Worm (Caenorhabditis elegans) whole organism, early embryonic: Measurements from ENCODE around the gene csq-1.

Experiments used
- B0310.2 ChIP-seq: sonication (generic microtip); optimal IDR thresholded peaks from 2 replicates; lab custom pipeline; 2016; ENCODE audit warnings: mild to moderate bottlenecking, missing genetic modification characterization, missing compliant biosample characterization
- F13C5.2 ChIP-seq: sonication (generic microtip); optimal IDR thresholded peaks from 2 replicates; lab custom pipeline; 2017; ENCODE audit warnings: mild to moderate bottlenecking, missing genetic modification characterization, inconsistent platforms, missing compliant biosample characterization
- aly-1 ChIP-seq: sonication (generic microtip); optimal IDR thresholded peaks from 2 replicates; lab custom pipeline; 2016; ENCODE audit warnings: missing genetic modification characterization, missing compliant biosample characterization
- ama-1 ChIP-seq: fragments of 150-350 bp; optimal IDR thresholded peaks from 2 replicates; lab custom pipeline; 2014
- ceh-13 ChIP-seq: fragments of 200-800 bp; sonication (Bioruptor generic); optimal IDR thresholded peaks from 2 replicates; lab custom pipeline; 2018; ENCODE audit warnings: mild to moderate bottlenecking, missing genetic modification characterization, missing compliant biosample characterization
- ceh-36 ChIP-seq: sonication (generic microtip); optimal IDR thresholded peaks from 2 replicates; lab custom pipeline; 2016; ENCODE audit warnings: missing genetic modification characterization, inconsistent platforms, missing compliant biosample characterization
- ets-7 ChIP-seq: sonication (generic microtip); optimal IDR thresholded peaks from 2 replicates; lab custom pipeline; 2016; ENCODE audit warnings: missing genotype, missing genetic modification characterization, missing compliant biosample characterization
- flt-1 ChIP-seq: fragments of 200-800 bp; sonication (Bioruptor generic); IDR thresholded peaks from 2 replicates; pipeline ENCODE4 v1.3.6; 2022; ENCODE audit warnings: missing genetic modification characterization, missing compliant biosample characterization
- hmbx-1 ChIP-seq: sonication (generic microtip); optimal IDR thresholded peaks from 2 replicates; lab custom pipeline; 2016; ENCODE audit warnings: mild to moderate bottlenecking, missing genetic modification characterization, missing compliant biosample characterization
- hmg-4 ChIP-seq: fragments of 200-800 bp; sonication (Bioruptor generic); optimal IDR thresholded peaks from 2 replicates; lab custom pipeline; 2018; ENCODE audit warnings: mild to moderate bottlenecking, missing genetic modification characterization, missing compliant biosample characterization
- hnd-1 ChIP-seq: sonication (generic microtip); optimal IDR thresholded peaks from 2 replicates; lab custom pipeline; 2016; ENCODE audit warnings: missing genetic modification characterization, missing compliant biosample characterization
- pes-1 ChIP-seq: fragments of 200-800 bp; sonication (Bioruptor generic); IDR thresholded peaks from 2 replicates; pipeline ENCODE4 v1.3.6; 2022; ENCODE audit warnings: missing genetic modification reagents, missing genetic modification characterization, missing compliant biosample characterization
- scrt-1 ChIP-seq: fragments of 200-800 bp; sonication (Bioruptor generic); IDR thresholded peaks from 2 replicates; pipeline ENCODE4 v1.3.6; 2022; ENCODE audit warnings: missing genetic modification characterization, missing compliant biosample characterization
- sea-1 ChIP-seq: fragments of 200-800 bp; sonication (Bioruptor generic); conservative IDR thresholded peaks from 2 replicates; pipeline ENCODE4 v1.3.6; 2022; ENCODE audit warnings: missing genetic modification characterization, missing compliant biosample characterization
- tbx-11 ChIP-seq: fragments of 200-800 bp; sonication (Bioruptor generic); IDR thresholded peaks from 2 replicates; pipeline ENCODE4 v1.3.6; 2022; ENCODE audit warnings: missing genetic modification characterization, missing compliant biosample characterization
- tbx-37 ChIP-seq: fragments of 200-800 bp; sonication (Bioruptor generic); conservative IDR thresholded peaks from 2 replicates; pipeline ENCODE4 v1.3.6; 2022; ENCODE audit warnings: missing genetic modification reagents, missing genetic modification characterization, missing compliant biosample characterization
- tra-4 ChIP-seq: sonication (generic microtip); optimal IDR thresholded peaks from 2 replicates; lab custom pipeline; 2017; ENCODE audit warnings: missing genetic modification characterization, missing compliant biosample characterization

The csq-1 gene

DNA sequence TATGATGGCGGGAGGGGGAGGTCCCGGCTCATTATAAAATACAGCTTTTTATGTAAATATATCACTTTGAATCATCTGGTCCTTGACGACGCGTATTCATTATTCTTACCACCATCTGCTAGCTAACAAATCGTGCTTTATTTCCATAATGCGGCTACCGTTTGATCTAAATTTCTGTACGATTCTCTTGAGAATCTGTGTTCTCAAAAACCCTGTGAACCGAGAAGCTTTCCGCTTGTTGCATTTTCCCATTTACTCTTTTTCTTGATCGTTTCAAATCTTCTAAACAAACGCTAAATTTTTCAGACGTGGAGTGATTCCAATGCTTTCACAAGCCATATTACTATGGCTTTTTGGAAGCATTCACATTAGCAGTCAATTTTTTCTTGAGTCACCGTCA lies 30.0 kb upstream of the csq-1 start, which contains the start of gene syg-2:
syg-2 (plus strand) TSS at position 301 of the 400 bp plus-strand sequence.
- TF ChIP-seq ama-1 (lab: Kevin White, UChicago) (no peak), aly-1 (tag; lab: Kevin White, UChicago) (no peak), ceh-13 (GFP tag; lab: Kevin White, UChicago) (no peak), F13C5.2 (no peak), sea-1 (GFP tag; lab: Robert Waterston, UW) (no peak), ets-7 (tag; lab: Kevin White, UChicago) (no peak), B0310.2 (tag; lab: Kevin White, UChicago) (no peak), hmg-4 (GFP tag; lab: Kevin White, UChicago) (no peak), hmbx-1 (tag; lab: Kevin White, UChicago) (no peak), scrt-1 (GFP tag; lab: Robert Waterston, UW) (no peak)

DNA sequence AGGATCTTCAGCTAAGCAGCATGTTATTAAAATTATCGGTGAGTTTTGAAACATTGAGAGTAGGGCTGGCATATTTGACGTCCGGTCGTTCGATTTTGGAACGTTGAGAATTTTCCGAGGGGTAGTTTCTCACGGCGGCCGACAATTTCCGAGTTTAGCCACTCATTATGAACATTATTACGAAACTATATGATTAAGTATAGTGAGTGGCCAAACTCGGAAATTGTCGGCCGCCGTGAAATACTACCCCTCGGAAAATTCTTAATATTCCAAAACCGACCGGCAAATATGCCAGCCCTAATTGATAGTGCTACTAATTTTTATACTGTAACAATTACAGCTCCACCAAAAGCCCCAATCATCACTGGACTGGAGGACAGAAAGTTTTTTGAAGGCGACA lies 27.2 kb upstream of the csq-1 start:
- TF ChIP-seq tbx-37 (GFP tag; lab: Robert Waterston, UW) (no peak), F13C5.2 (no peak), tbx-11 (GFP tag; lab: Robert Waterston, UW) (no peak), pes-1 (GFP tag; lab: Robert Waterston, UW) (no peak), ama-1 (lab: Kevin White, UChicago) (no peak), ceh-13 (GFP tag; lab: Kevin White, UChicago) (no peak)

ce11 chrX:14659454-14659853 lies 25.2 kb upstream of the csq-1 start:
- TF ChIP-seq ama-1 (lab: Kevin White, UChicago): no peak
- no peak for TF ChIP-seq pes-1 (GFP tag; lab: Robert Waterston, UW)
- TF ChIP-seq tra-4 (tag; lab: Kevin White, UChicago): no peak
- no peak for TF ChIP-seq flt-1 (GFP tag; lab: Robert Waterston, UW)
- TF ChIP-seq hmbx-1 (tag; lab: Kevin White, UChicago): no peak
- no peak for TF ChIP-seq scrt-1 (GFP tag; lab: Robert Waterston, UW)
- TF ChIP-seq aly-1 (tag; lab: Kevin White, UChicago): no peak
- TF ChIP-seq ets-7 (tag; lab: Kevin White, UChicago): no peak
- TF ChIP-seq ceh-13 (GFP tag; lab: Kevin White, UChicago): no peak
- TF ChIP-seq ceh-36 (tag; lab: Kevin White, UChicago): no peak
- TF ChIP-seq tbx-37 (GFP tag; lab: Robert Waterston, UW): no peak
- TF ChIP-seq tbx-11 (GFP tag; lab: Robert Waterston, UW): no peak
- TF ChIP-seq hnd-1 (tag; lab: Kevin White, UChicago): no peak
- TF ChIP-seq hmg-4 (GFP tag; lab: Kevin White, UChicago): no peak
- no peak for TF ChIP-seq F13C5.2
- no peak for TF ChIP-seq B0310.2 (tag; lab: Kevin White, UChicago)
- no peak for TF ChIP-seq sea-1 (GFP tag; lab: Robert Waterston, UW)

ce11 chrX:14661918-14662317 lies 22.8 kb upstream of the csq-1 start:
- no peak for TF ChIP-seq ceh-13 (GFP tag; lab: Kevin White, UChicago)
- TF ChIP-seq B0310.2 (tag; lab: Kevin White, UChicago): no peak
- no peak for TF ChIP-seq tbx-11 (GFP tag; lab: Robert Waterston, UW)
- no peak for TF ChIP-seq F13C5.2
- no peak for TF ChIP-seq hmbx-1 (tag; lab: Kevin White, UChicago)
- no peak for TF ChIP-seq hmg-4 (GFP tag; lab: Kevin White, UChicago)
- no peak for TF ChIP-seq sea-1 (GFP tag; lab: Robert Waterston, UW)
- TF ChIP-seq ama-1 (lab: Kevin White, UChicago): no peak
- no peak for TF ChIP-seq aly-1 (tag; lab: Kevin White, UChicago)
- no peak for TF ChIP-seq flt-1 (GFP tag; lab: Robert Waterston, UW)
- no peak for TF ChIP-seq ets-7 (tag; lab: Kevin White, UChicago)
- TF ChIP-seq hnd-1 (tag; lab: Kevin White, UChicago): no peak
- TF ChIP-seq ceh-36 (tag; lab: Kevin White, UChicago): no peak
- no peak for TF ChIP-seq tra-4 (tag; lab: Kevin White, UChicago)
- TF ChIP-seq pes-1 (GFP tag; lab: Robert Waterston, UW): no peak

DNA sequence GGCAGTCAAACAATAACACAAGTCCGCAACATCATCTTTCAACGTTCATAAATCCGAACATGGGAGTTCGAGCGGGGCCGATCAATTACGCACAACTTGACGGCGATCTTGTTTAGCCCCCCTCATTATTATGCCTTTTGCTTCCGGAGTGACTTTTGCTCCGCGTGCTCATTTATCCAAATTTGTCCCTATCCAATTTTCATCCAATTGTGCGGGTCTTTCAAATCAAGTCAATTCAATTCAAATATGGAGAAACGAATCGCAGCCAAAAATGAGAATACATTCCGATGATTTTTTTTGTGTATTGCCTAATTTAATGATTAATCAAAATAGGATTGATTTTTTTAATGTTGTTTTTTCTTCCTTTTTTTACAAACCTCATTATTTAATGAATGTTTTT lies 22.2 kb upstream of the csq-1 start:
- TF ChIP-seq scrt-1 (GFP tag; lab: Robert Waterston, UW): no peak
- no peak for TF ChIP-seq tra-4 (tag; lab: Kevin White, UChicago)
- no peak for TF ChIP-seq sea-1 (GFP tag; lab: Robert Waterston, UW)
- TF ChIP-seq ceh-13 (GFP tag; lab: Kevin White, UChicago): no peak
- TF ChIP-seq pes-1 (GFP tag; lab: Robert Waterston, UW): no peak
- no peak for TF ChIP-seq ceh-36 (tag; lab: Kevin White, UChicago)
- no peak for TF ChIP-seq aly-1 (tag; lab: Kevin White, UChicago)
- TF ChIP-seq hnd-1 (tag; lab: Kevin White, UChicago): no peak
- no peak for TF ChIP-seq tbx-11 (GFP tag; lab: Robert Waterston, UW)

DNA sequence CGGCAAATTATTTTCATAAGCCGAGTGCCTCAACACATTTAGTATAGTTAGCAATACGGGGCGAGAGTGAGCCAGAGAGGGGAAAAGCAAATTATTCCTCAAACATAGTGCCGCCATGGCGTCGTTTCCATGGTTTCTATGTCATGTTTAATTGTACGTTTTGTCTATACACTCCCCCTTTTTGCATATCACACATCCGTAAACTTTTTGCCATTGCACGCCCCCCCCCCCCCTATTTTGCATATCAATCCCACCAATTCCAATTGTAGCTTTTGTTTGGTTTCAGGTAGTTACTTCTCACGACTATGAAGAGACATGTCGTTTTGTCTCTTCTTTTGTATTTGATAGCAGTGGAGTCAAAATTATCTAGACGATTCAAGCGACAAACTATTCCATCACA lies 20.6 kb upstream of the csq-1 start, which contains the start of gene C26G2.2:
C26G2.2 (plus strand) TSS at position 301 of the 400 bp plus-strand sequence.
- TF ChIP-seq hmbx-1 (tag; lab: Kevin White, UChicago): no peak
- no peak for TF ChIP-seq scrt-1 (GFP tag; lab: Robert Waterston, UW)
- TF ChIP-seq tbx-11 (GFP tag; lab: Robert Waterston, UW): no peak
- no peak for TF ChIP-seq tra-4 (tag; lab: Kevin White, UChicago)
- TF ChIP-seq pes-1 (GFP tag; lab: Robert Waterston, UW): no peak

DNA sequence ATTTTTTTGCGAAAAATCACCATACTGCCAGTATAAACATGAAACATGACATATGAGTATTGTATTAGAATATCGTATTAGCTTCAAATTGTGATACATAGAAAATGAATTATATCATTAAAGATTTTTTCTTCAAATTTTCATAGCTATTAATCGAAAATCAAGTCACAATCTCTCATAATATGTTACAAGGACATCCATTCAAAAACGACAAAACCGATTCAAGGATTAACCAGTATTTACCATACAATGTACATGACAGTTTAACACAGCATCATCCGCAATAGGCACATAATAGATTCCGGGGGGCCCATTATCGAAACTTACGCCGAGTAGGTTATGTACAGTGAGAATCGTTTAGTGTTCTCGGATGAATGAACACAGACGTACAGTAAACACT lies 13.4 kb upstream of the csq-1 start:
- no peak for TF ChIP-seq flt-1 (GFP tag; lab: Robert Waterston, UW)
- TF ChIP-seq tbx-37 (GFP tag; lab: Robert Waterston, UW): no peak
- TF ChIP-seq aly-1 (tag; lab: Kevin White, UChicago): no peak
- no peak for TF ChIP-seq ama-1 (lab: Kevin White, UChicago)
- TF ChIP-seq pes-1 (GFP tag; lab: Robert Waterston, UW): no peak
